Worm (Caenorhabditis elegans): ENCODE data around the gene srb-5.
"Not testable (repeated sequence)": the region's sequence is repeated elsewhere in the genome, so short reads cannot be mapped to it uniquely, and the experiment has no call there.

srb-5 gene

DNA sequence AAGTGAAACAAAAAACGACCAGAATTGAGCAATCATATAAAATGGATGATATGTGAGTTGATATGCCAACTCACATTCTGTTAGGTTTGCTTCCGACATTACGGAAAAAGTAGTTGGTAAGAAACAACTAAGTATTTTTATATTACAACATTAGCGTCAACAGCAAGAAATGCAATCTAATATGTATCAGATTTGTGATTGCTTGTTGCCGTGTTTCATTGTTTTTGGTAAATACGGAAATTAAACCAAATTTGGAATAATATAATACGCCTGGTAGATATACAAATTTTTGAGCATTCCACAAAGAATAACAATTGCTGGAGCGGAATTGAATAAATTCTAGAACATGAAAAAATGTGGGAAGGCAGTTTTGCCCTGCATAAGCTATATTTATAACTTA, 8.6 kb downstream of the srb-5 start, which contains the start of gene srb-12:
TSS of gene srb-12 (minus strand) at position 101 of the 400 bp plus-strand sequence.
- no peak for TF ChIP-seq unc-62 (GFP tag; optimal IDR thresholded peaks at IDR 0.05)

DNA sequence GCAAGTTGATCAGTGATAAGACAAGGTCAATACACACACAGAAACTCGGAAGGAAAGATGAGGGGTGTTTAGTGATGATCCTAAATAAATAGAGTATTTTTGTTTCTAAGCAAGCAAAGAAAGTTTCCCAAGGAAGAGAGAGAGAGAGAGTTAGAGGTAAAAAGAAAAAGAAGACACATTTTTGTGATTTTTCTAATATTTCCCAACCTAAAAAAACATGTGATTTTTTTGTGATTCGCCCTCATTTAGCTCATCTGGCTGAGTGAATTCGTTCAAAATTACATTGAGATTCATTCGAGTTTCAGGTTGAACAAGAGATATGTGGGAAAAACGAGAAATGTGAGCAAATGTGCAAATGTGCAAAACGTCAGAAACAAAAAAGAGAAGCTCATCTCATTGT, 12.4 kb downstream of the srb-5 start, which contains the start of gene srb-16:
TSS of gene srb-16 (minus strand) at position 101 of the 400 bp plus-strand sequence.
- TF ChIP-seq unc-62 (GFP tag; optimal IDR thresholded peaks at IDR 0.05): no peak

DNA sequence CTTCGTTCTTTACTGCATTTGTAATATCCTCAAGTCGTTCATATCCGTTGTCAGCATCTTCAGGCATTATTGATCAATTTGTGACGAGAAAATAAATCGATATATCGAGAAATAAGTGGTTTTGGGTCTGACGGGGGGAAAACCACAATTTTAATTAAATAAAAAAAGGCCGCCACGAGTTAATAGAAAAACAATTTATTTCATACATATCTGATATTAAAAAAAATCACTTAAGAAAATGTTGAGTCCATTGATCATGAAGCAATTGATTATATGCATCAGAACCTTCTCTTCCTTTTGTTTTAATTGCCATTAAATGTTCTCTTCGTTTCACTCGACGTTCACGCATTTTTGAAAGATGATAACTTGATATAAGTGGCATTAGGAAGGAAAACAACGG, 14.8 kb downstream of the srb-5 start, which contains the start of gene F58A6.5:
TSS of gene F58A6.5 (minus strand) at position 101 of the 400 bp plus-strand sequence.
- TF ChIP-seq unc-62 (GFP tag; optimal IDR thresholded peaks at IDR 0.05): no peak

DNA sequence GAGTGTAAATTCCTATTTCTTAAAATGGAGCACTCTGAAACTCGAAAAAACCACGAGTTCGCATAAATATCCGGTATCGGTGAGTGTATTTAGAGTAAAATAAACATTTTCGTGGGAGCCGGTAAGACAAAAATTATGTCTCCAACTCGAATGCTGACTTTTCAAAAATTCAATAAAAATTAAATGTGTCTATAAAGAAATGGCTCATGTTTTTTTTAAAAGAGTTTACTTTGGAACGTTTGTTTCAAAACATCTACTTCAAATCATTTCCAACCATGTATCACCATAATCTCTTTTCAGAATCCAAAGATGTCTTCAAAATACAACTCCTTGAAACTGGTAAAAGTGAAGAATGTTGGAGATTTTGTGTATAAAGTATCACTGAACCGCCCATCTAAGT, 20.6 kb downstream of the srb-5 start, which contains the start of gene F58A6.1:
TSS of gene F58A6.1 (plus strand) at position 301 of the 400 bp plus-strand sequence.
- no peak for TF ChIP-seq unc-62 (GFP tag; optimal IDR thresholded peaks at IDR 0.05)

- no peak for TF ChIP-seq unc-62 (GFP tag; optimal IDR thresholded peaks at IDR 0.05)
Measured at ce11 chrII:5141945-5142514, 21.2 kb downstream of the srb-5 start, which contains the start of gene nas-29. Gene nas-29 (minus strand): TSS chrII:5142036.

DNA sequence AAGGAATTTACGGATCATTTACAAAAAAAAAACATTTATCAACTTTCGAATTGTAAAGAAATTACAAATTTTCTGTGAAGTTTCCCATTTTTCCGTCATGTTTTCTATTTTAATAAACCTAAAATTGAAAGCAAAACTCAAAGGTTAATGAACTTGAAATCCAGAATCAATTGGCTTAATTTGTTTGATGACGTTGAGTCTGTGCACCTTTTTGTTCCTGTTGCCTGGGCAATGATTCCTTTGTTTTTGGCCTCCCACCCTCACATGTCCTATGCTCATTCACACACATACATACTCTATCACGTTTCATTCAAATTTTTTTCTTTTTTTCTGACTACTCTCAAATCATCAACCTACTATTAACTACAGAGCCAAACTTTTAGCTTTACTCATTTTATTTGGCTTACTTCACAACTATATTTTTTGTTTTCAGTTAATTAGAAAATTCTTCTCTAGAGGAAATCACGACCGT, 26.9 kb downstream of the srb-5 start, which contains the start of gene F58A6.2:
TSS of gene F58A6.2 (plus strand) at position 422 of the 472 bp plus-strand sequence.
- no peak for TF ChIP-seq unc-62 (GFP tag; optimal IDR thresholded peaks at IDR 0.05)

DNA sequence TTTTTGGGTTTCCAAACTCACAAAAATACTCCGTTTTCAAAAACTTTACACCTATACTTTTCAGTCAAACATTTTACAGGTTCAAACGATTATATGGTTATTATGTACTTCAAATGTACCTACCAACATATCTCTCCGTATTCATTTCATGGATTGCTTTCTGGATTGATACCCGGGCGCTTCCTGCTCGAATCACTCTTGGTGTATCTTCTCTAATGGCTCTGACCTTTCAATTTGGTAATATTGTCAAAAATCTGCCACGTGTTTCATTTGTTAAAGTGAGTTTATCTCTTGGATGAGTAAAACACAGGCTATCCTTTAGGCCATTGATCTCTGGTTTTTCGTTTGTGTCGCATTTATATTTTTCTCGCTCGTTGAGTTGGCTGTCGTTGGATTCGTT, 31.4 kb downstream of the srb-5 start:
- no peak for TF ChIP-seq unc-62 (GFP tag; optimal IDR thresholded peaks at IDR 0.05)

ce11 chrII:5130081-5130480, 33.1 kb downstream of the srb-5 start, which contains the start of gene lgc-56:
Gene lgc-56 (plus strand): TSS chrII:5130381.
- TF ChIP-seq unc-62 (GFP tag; optimal IDR thresholded peaks at IDR 0.05): no peak

- TF ChIP-seq unc-62 (GFP tag; optimal IDR thresholded peaks at IDR 0.05): no peak
Measured at ce11 chrII:5120612-5121011, 42.6 kb downstream of the srb-5 start.

DNA sequence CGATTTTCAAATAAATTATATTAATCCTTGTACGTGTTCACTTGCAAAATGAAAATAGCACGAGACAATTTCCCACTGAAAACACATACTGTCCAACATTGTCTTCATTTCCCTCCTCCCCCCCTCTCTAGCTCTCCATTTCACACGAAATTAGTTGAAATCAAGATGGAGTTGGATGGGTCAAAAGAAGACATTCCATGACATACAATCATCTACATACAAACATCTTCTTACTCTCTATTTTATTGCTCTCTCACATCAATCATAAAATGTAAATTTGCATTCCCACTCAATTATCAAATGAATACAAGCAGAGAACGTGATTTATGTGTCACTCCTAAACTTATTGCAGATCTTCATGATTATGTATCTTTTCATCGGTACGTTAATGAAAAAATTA, 47.5 kb downstream of the srb-5 start, which contains the start of gene srsy-1:
TSS of gene srsy-1 (plus strand) at position 301 of the 400 bp plus-strand sequence.
- no peak for TF ChIP-seq unc-62 (GFP tag; optimal IDR thresholded peaks at IDR 0.05)

DNA sequence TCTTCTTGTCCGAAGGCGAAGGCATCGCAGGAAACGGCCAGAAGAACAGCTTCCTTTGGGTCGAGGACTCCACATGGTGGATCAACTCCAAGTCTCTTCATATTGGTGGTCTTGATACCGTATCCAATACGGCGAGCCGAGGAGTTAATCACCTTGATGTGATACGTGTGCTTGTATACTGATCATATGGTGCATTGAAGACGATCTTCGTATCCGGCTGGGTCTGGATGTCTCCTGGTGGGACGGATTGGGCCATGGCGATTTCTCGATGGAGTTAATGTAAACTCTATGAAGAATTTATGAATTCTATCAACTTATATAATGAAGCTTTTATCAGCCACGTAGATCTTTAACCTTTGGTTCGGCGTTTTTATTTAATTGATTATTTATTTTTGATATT, 47.9 kb downstream of the srb-5 start, which contains the start of gene msp-74:
TSS of gene msp-74 (minus strand) at position 101 of the 400 bp plus-strand sequence.
- TF ChIP-seq unc-62 (GFP tag; optimal IDR thresholded peaks at IDR 0.05): not testable (repeated sequence)

- TF ChIP-seq unc-62 (GFP tag; optimal IDR thresholded peaks at IDR 0.05): no peak
Measured at ce11 chrII:5112082-5112481, 51.1 kb downstream of the srb-5 start, which contains the start of gene F09C12.8. Gene F09C12.8 (plus strand): TSS chrII:5112382.

All from whole organism, dauer.